Worm (Caenorhabditis elegans) whole organism, midembryonic: ENCODE data around the gene Y49E10.4.

ENCODE experiments used
- T22C8.4 ChIP-seq: fragments of 200-800 bp; sonication (Bioruptor generic); IDR thresholded peaks from 2 replicates; pipeline ENCODE4 v1.3.6; 2022; ENCODE audit warnings: missing genetic modification characterization, missing compliant biosample characterization
- flt-1 ChIP-seq: fragments of 200-800 bp; sonication (Bioruptor generic); IDR thresholded peaks from 2 replicates; pipeline ENCODE4 v1.3.6; 2022; ENCODE audit warnings: missing genetic modification characterization, missing compliant biosample characterization
- klf-2 ChIP-seq: fragments of 200-800 bp; sonication (Bioruptor generic); conservative IDR thresholded peaks from 2 replicates; pipeline ENCODE4 v1.3.6; 2022; ENCODE audit warnings: missing genetic modification reagents, missing genetic modification characterization, missing compliant biosample characterization
- med-1 ChIP-seq: sonication (generic microtip); optimal IDR thresholded peaks from 2 replicates; lab custom pipeline; 2017; ENCODE audit warnings: missing genetic modification characterization, mild to moderate bottlenecking, missing compliant biosample characterization, antibody characterized with exemption, missing genetic modification reagents; ENCODE audit not compliant: insufficient read depth
- tab-1 ChIP-seq: fragments of 200-800 bp; sonication (Bioruptor generic); IDR thresholded peaks from 2 replicates; pipeline ENCODE4 v1.3.6; 2022; ENCODE audit warnings: missing genetic modification characterization, missing compliant biosample characterization
- ztf-29 ChIP-seq: fragments of 200-800 bp; sonication (Bioruptor generic); IDR thresholded peaks from 2 replicates; pipeline ENCODE4 v1.3.6; 2022; ENCODE audit warnings: missing genetic modification reagents, missing genetic modification characterization, missing compliant biosample characterization

DNA sequence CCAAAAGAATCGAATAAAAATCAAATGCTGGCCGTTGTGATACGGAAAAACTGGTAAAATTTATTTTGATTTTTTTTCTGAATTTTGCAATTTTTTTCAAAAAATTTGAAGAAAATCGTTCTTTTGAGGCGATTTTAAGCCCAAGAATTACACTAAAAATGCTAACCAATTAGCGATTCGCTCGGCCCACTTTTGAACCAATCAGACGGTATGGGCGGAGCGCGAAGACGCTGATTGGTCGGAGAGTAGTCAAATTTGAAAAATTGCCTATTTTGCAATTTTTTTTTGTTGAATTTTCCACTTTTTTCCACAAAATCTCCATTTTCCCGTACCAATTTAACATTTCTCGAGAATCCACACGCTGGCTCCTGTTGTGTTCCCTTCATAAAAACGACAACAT, 10.3 kb downstream of the Y49E10.4 start:
- no peak for TF ChIP-seq ztf-29 (GFP tag; lab: Robert Waterston, UW)
- TF ChIP-seq flt-1 (GFP tag; lab: Robert Waterston, UW): no peak
- no peak for TF ChIP-seq med-1
- no peak for TF ChIP-seq T22C8.4 (GFP tag; lab: Robert Waterston, UW)
- TF ChIP-seq klf-2 (GFP tag; lab: Robert Waterston, UW): no peak
- no peak for TF ChIP-seq tab-1 (GFP tag; lab: Robert Waterston, UW)
